Worm (Caenorhabditis elegans) whole organism, mixed stage, embryonic: ENCODE results near the gene clec-252.

Source experiments
- M03D4.4 ChIP-seq: sonication (generic microtip); optimal IDR thresholded peaks from 2 replicates; lab custom pipeline; 2017; ENCODE audit warnings: mild to moderate bottlenecking, missing genetic modification characterization, missing compliant biosample characterization
- mab-5 ChIP-seq: fragments of 150-350 bp; optimal IDR thresholded peaks from 2 replicates; lab custom pipeline; 2014; ENCODE audit warnings: missing biosample characterization, missing genetic modification characterization
- nhr-237 ChIP-seq: fragments of 150-350 bp; optimal IDR thresholded peaks from 2 replicates; lab custom pipeline; 2014; ENCODE audit warnings: missing biosample characterization, missing genetic modification characterization
- nhr-28 ChIP-seq: fragments of 150-350 bp; optimal IDR thresholded peaks from 2 replicates; lab custom pipeline; 2014; ENCODE audit warnings: missing biosample characterization, missing genetic modification characterization
- nhr-76 ChIP-seq: sonication (generic microtip); optimal IDR thresholded peaks from 2 replicates; lab custom pipeline; 2017; ENCODE audit warnings: missing biosample characterization, missing genetic modification characterization
- pha-4 ChIP-seq: fragments of 150-350 bp; optimal IDR thresholded peaks from 2 replicates; lab custom pipeline; 2018; ENCODE audit warnings: missing biosample characterization, missing genetic modification reagents, missing genetic modification characterization
- unc-39 ChIP-seq: fragments of 150-350 bp; optimal IDR thresholded peaks from 2 replicates; lab custom pipeline; 2014; ENCODE audit warnings: missing biosample characterization, missing genetic modification characterization
- unc-62 ChIP-seq: fragments of 150-350 bp; optimal IDR thresholded peaks from 2 replicates; lab custom pipeline; 2014; ENCODE audit warnings: missing biosample characterization, missing genetic modification reagents, missing genetic modification characterization

DNA sequence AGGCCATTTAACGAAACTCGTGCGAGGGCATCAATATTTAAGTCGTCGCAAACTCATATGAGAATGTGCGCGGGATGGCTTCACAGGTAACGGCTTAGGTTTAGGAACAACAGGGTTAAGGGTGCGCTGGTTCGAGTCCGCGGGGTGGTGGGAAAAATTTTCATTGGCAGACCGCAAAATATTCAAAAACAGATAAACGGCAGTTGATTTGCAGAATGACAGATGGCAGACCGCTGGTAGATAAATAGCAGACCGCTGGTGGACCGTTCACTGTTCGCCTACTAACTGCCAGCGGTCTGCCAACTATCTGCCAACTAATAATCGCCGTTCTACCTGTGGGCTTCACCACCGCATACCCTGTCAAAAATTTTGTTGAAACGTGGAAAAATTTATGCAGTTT lies 36.5 kb downstream of the clec-252 start:
- no peak for TF ChIP-seq unc-62 (GFP tag; lab: Kevin White, UChicago)
- TF ChIP-seq nhr-28 (tag; lab: Kevin White, UChicago) = no peak
- peak; percentile 46 for TF ChIP-seq unc-39
- no peak for TF ChIP-seq M03D4.4 (tag; lab: Kevin White, UChicago)
- TF ChIP-seq nhr-76 (tag; lab: Kevin White, UChicago) = no peak
- TF ChIP-seq pha-4 (tag; lab: Kevin White, UChicago) = no peak
- no peak for TF ChIP-seq nhr-237 (tag; lab: Kevin White, UChicago)
- TF ChIP-seq mab-5 (tag; lab: Kevin White, UChicago) = no peak
